Fruit fly (Drosophila melanogaster) whole organism, embryonic: ENCODE measurements around the gene CG14676.

Source experiments
- Ada2b ChIP-seq: fragments of 200-800 bp; sonication (Bioruptor generic); IDR thresholded peaks from 2 replicates; pipeline ENCODE4 v1.3.6; 2022; ENCODE audit warnings: missing biosample characterization, missing genetic modification characterization
- Atf3 ChIP-seq: fragments of 200-800 bp; sonication (Bioruptor generic); optimal IDR thresholded peaks from 3 replicates; lab custom pipeline; 2016; ENCODE audit warnings: missing biosample characterization, missing genetic modification characterization
- B-H1 ChIP-seq: fragments of 200-800 bp; sonication (Bioruptor generic); IDR thresholded peaks from 3 replicates; pipeline ENCODE4 v1.3.6; 2022; ENCODE audit warnings: missing biosample characterization, missing genetic modification characterization
- CG10267 ChIP-seq: fragments of 200-800 bp; sonication (Bioruptor generic); optimal IDR thresholded peaks from 2 replicates; lab custom pipeline; 2018; ENCODE audit warnings: missing biosample characterization, mild to moderate bottlenecking, missing genetic modification characterization, moderate library complexity
- CG10321 ChIP-seq: fragments of 200-800 bp; sonication (Bioruptor generic); IDR thresholded peaks from 2 replicates; pipeline ENCODE4 v1.3.6; 2022; ENCODE audit warnings: missing biosample characterization, missing genetic modification characterization
- CG10565 ChIP-seq: fragments of 200-800 bp; sonication (Bioruptor generic); optimal IDR thresholded peaks from 3 replicates; lab custom pipeline; 2016; ENCODE audit warnings: missing biosample characterization, mild to moderate bottlenecking, missing genetic modification characterization
- CG10959 ChIP-seq: fragments of 200-800 bp; sonication (Bioruptor generic); IDR thresholded peaks from 2 replicates; pipeline ENCODE4 v1.3.6; 2022; ENCODE audit warnings: missing biosample characterization, missing genetic modification characterization
- CG10979 ChIP-seq: fragments of 200-800 bp; sonication (Bioruptor generic); optimal IDR thresholded peaks from 2 replicates; lab custom pipeline; 2018; ENCODE audit warnings: missing biosample characterization, mild to moderate bottlenecking, missing genetic modification characterization, moderate library complexity
- CG12236 ChIP-seq: fragments of 200-800 bp; sonication (Bioruptor generic); optimal IDR thresholded peaks from 2 replicates; lab custom pipeline; 2016; ENCODE audit warnings: missing biosample characterization, missing genetic modification characterization
- CG13624 ChIP-seq: fragments of 200-800 bp; sonication (Bioruptor generic); optimal IDR thresholded peaks from 2 replicates; lab custom pipeline; 2016; ENCODE audit warnings: missing biosample characterization, missing genetic modification characterization
- CG13775 ChIP-seq: fragments of 200-800 bp; sonication (Bioruptor generic); optimal IDR thresholded peaks from 3 replicates; lab custom pipeline; 2017; ENCODE audit warnings: missing biosample characterization, mild to moderate bottlenecking, missing genetic modification characterization
- CG14860 ChIP-seq: fragments of 200-800 bp; sonication (Bioruptor generic); IDR thresholded peaks from 3 replicates; pipeline ENCODE4 v1.3.6; 2022; ENCODE audit warnings: missing biosample characterization, missing genetic modification characterization; ENCODE audit not compliant: partially characterized antibody
- CG3065 ChIP-seq: fragments of 200-800 bp; sonication (Bioruptor generic); optimal IDR thresholded peaks from 2 replicates; lab custom pipeline; 2016; ENCODE audit warnings: missing biosample characterization, missing genetic modification characterization
- CG3838 ChIP-seq: fragments of 200-800 bp; sonication (Bioruptor generic); optimal IDR thresholded peaks from 3 replicates; lab custom pipeline; 2016; ENCODE audit warnings: missing biosample characterization, missing genetic modification characterization
- CG4360 ChIP-seq: fragments of 200-800 bp; sonication (Bioruptor generic); IDR thresholded peaks from 2 replicates; pipeline ENCODE4 v1.3.6; 2022; ENCODE audit warnings: missing biosample characterization, missing genetic modification characterization
- CG5245 ChIP-seq: fragments of 200-800 bp; sonication (Bioruptor generic); optimal IDR thresholded peaks from 3 replicates; lab custom pipeline; 2016; ENCODE audit warnings: missing biosample characterization, missing genetic modification characterization
- CG6813 ChIP-seq: fragments of 200-800 bp; sonication (Bioruptor generic); optimal IDR thresholded peaks from 2 replicates; lab custom pipeline; 2017; ENCODE audit warnings: missing biosample characterization, missing genetic modification characterization, mild to moderate bottlenecking, moderate library complexity, missing genetic modification reagents
- CG7987 ChIP-seq: fragments of 200-800 bp; sonication (Bioruptor generic); optimal IDR thresholded peaks from 2 replicates; lab custom pipeline; 2018; ENCODE audit warnings: missing biosample characterization, mild to moderate bottlenecking, missing genetic modification characterization, moderate library complexity
- CG8281 ChIP-seq: fragments of 200-800 bp; sonication (Bioruptor generic); optimal IDR thresholded peaks from 2 replicates; lab custom pipeline; 2018; ENCODE audit warnings: missing biosample characterization, mild to moderate bottlenecking, missing genetic modification characterization, moderate library complexity
- CG9817 ChIP-seq: fragments of 200-800 bp; sonication (Bioruptor generic); optimal IDR thresholded peaks from 2 replicates; lab custom pipeline; 2018; ENCODE audit warnings: missing biosample characterization, mild to moderate bottlenecking, missing genetic modification characterization, moderate library complexity
- Dip2 ChIP-seq: fragments of 200-800 bp; sonication (Bioruptor generic); IDR thresholded peaks from 2 replicates; pipeline ENCODE4 v1.3.6; 2022; ENCODE audit warnings: missing biosample characterization, missing genetic modification characterization
- Dip3 ChIP-seq: fragments of 200-800 bp; sonication (Bioruptor generic); optimal IDR thresholded peaks from 3 replicates; lab custom pipeline; 2016; ENCODE audit warnings: missing biosample characterization, missing genetic modification characterization
- Dp ChIP-seq: fragments of 200-800 bp; sonication (Bioruptor generic); optimal IDR thresholded peaks from 2 replicates; lab custom pipeline; 2018; ENCODE audit warnings: missing biosample characterization, mild to moderate bottlenecking, missing genetic modification characterization, moderate library complexity
- H2.0 ChIP-seq: fragments of 200-800 bp; sonication (Bioruptor generic); IDR thresholded peaks from 2 replicates; pipeline ENCODE4 v1.3.6; 2022; ENCODE audit warnings: missing biosample characterization, missing genetic modification characterization
- Meics ChIP-seq: fragments of 200-800 bp; sonication (Bioruptor generic); optimal IDR thresholded peaks from 2 replicates; lab custom pipeline; 2017; ENCODE audit warnings: missing biosample characterization, mild to moderate bottlenecking, missing genetic modification characterization
- NK7.1 ChIP-seq: fragments of 200-800 bp; sonication (Bioruptor generic); optimal IDR thresholded peaks from 3 replicates; lab custom pipeline; 2016; ENCODE audit warnings: missing biosample characterization, missing genetic modification characterization
- Sry-β ChIP-seq: fragments of 200-800 bp; sonication (Bioruptor generic); optimal IDR thresholded peaks from 2 replicates; lab custom pipeline; 2018; ENCODE audit warnings: missing biosample characterization, mild to moderate bottlenecking, missing genetic modification characterization, moderate library complexity
- Trl ChIP-seq, 3 experiments: fragments of >200 bp in 2 of 3; fragments of 200-800 bp in 1 of 3; sonication (Bioruptor generic) in 1 of 3; optimal IDR thresholded peaks; 2 replicates in 1 of 3; 3 replicates in 2 of 3; lab custom pipeline; 2016 to 2017; ENCODE audit warnings: missing biosample characterization in 1 of 3, missing genetic modification characterization in 1 of 3
- Xbp1 ChIP-seq: fragments of 200-800 bp; sonication (Bioruptor generic); optimal IDR thresholded peaks from 3 replicates; lab custom pipeline; 2016; ENCODE audit warnings: missing biosample characterization, mild to moderate bottlenecking, missing genetic modification characterization
- ab ChIP-seq: fragments of 200-800 bp; sonication (Bioruptor generic); optimal IDR thresholded peaks from 2 replicates; lab custom pipeline; 2016; ENCODE audit warnings: missing biosample characterization, missing genetic modification characterization
- abd-A ChIP-seq: fragments of 200-800 bp; sonication (Bioruptor generic); optimal IDR thresholded peaks from 3 replicates; lab custom pipeline; 2019; ENCODE audit warnings: missing biosample characterization, mild to moderate bottlenecking, missing genetic modification characterization, moderate library complexity
- ara ChIP-seq: fragments of 200-800 bp; sonication (Bioruptor generic); IDR thresholded peaks from 2 replicates; pipeline ENCODE4 v1.3.6; 2022; ENCODE audit warnings: missing biosample characterization, missing genetic modification characterization
- cato ChIP-seq: fragments of 200-800 bp; sonication (Bioruptor generic); optimal IDR thresholded peaks from 2 replicates; lab custom pipeline; 2016; ENCODE audit warnings: missing biosample characterization, missing genetic modification characterization, borderline replicate concordance
- chn ChIP-seq: fragments of 200-800 bp; sonication (Bioruptor generic); optimal IDR thresholded peaks from 2 replicates; lab custom pipeline; 2016; ENCODE audit warnings: missing biosample characterization, missing genetic modification characterization
- disco-r ChIP-seq: fragments of 200-800 bp; sonication (Bioruptor generic); optimal IDR thresholded peaks from 2 replicates; lab custom pipeline; 2016; ENCODE audit warnings: missing biosample characterization, missing genetic modification characterization
- ewg ChIP-seq: fragments of 200-800 bp; sonication (Bioruptor generic); optimal IDR thresholded peaks from 3 replicates; lab custom pipeline; 2017; ENCODE audit warnings: mild to moderate bottlenecking, missing biosample characterization, missing genetic modification reagents, missing genetic modification characterization
- kah ChIP-seq: fragments of 200-800 bp; sonication (Bioruptor generic); optimal IDR thresholded peaks from 2 replicates; lab custom pipeline; 2018; ENCODE audit warnings: missing biosample characterization, mild to moderate bottlenecking, missing genetic modification characterization
- lilli ChIP-seq: fragments of 200-800 bp; sonication (Bioruptor generic); optimal IDR thresholded peaks from 3 replicates; lab custom pipeline; 2016; ENCODE audit warnings: missing biosample characterization, missing genetic modification characterization
- mam ChIP-seq: fragments of 200-800 bp; sonication (Bioruptor generic); optimal IDR thresholded peaks from 3 replicates; lab custom pipeline; 2016; ENCODE audit warnings: missing biosample characterization, missing genetic modification characterization
- onecut ChIP-seq: fragments of 200-800 bp; sonication (Bioruptor generic); IDR thresholded peaks from 2 replicates; pipeline ENCODE4 v1.3.6; 2022; ENCODE audit warnings: missing biosample characterization, missing genetic modification characterization
- org-1 ChIP-seq: fragments of 200-800 bp; sonication (Bioruptor generic); optimal IDR thresholded peaks from 2 replicates; lab custom pipeline; 2017; ENCODE audit warnings: missing biosample characterization, missing genetic modification characterization
- pan ChIP-seq, 4 experiments: fragments of >200 bp in 3 of 4; fragments of 200-800 bp in 1 of 4; sonication (Bioruptor generic) in 1 of 4; optimal IDR thresholded peaks in 3 of 4; IDR thresholded peaks in 1 of 4; 2 replicates each; pipeline versions ENCODE4 v1.3.6 to Lab custom; 2017 to 2022; ENCODE audit warnings: missing biosample characterization in 2 of 4, missing genetic modification characterization in 2 of 4, mixed read lengths in 1 of 4
- pho ChIP-seq: fragments of 200-800 bp; sonication (Bioruptor generic); optimal IDR thresholded peaks from 2 replicates; lab custom pipeline; 2016; ENCODE audit warnings: missing biosample characterization, missing genetic modification characterization
- pita ChIP-seq: fragments of 200-800 bp; sonication (Bioruptor generic); optimal IDR thresholded peaks from 2 replicates; lab custom pipeline; 2017; ENCODE audit warnings: missing biosample characterization, mild to moderate bottlenecking, missing genetic modification characterization
- rib ChIP-seq: fragments of 200-800 bp; sonication (Bioruptor generic); IDR thresholded peaks from 2 replicates; pipeline ENCODE4 v1.3.6; 2022; ENCODE audit warnings: missing biosample characterization, missing genetic modification characterization
- sd ChIP-seq: fragments of 200-800 bp; sonication (Bioruptor generic); optimal IDR thresholded peaks from 3 replicates; lab custom pipeline; 2018; ENCODE audit warnings: missing biosample characterization, mild to moderate bottlenecking, missing genetic modification characterization, moderate library complexity
- sima ChIP-seq: fragments of 200-800 bp; sonication (Bioruptor generic); optimal IDR thresholded peaks from 2 replicates; lab custom pipeline; 2016; ENCODE audit warnings: missing biosample characterization, missing genetic modification characterization
- slou ChIP-seq: fragments of 200-800 bp; sonication (Bioruptor generic); optimal IDR thresholded peaks from 3 replicates; lab custom pipeline; 2016; ENCODE audit warnings: missing biosample characterization, missing genetic modification characterization
- slp2 ChIP-seq: fragments of 200-800 bp; sonication (Bioruptor generic); optimal IDR thresholded peaks from 2 replicates; lab custom pipeline; 2016; ENCODE audit warnings: missing biosample characterization, missing genetic modification characterization
- tgo ChIP-seq: fragments of 200-800 bp; sonication (Bioruptor generic); IDR thresholded peaks from 3 replicates; pipeline ENCODE4 v1.3.6; 2022; ENCODE audit warnings: missing biosample characterization, missing genetic modification characterization
- unc-4 ChIP-seq: fragments of 200-800 bp; sonication (Bioruptor generic); IDR thresholded peaks from 2 replicates; pipeline ENCODE4 v1.3.6; 2022; ENCODE audit warnings: missing biosample characterization, missing genetic modification characterization; ENCODE audit not compliant: partially characterized antibody

Gene CG14676

dm6 chr3R:5856215-5856614 lies 9.2 kb downstream of the CG14676 start, which contains the start of the genes disp and ECSIT (continued):
- no peak for TF ChIP-seq Trl (optimal IDR thresholded peaks at IDR 0.05; lab: Kevin White, UChicago)
- peak; percentile 32 for TF ChIP-seq Trl (GFP tag; optimal IDR thresholded peaks at IDR 0.05; lab: Kevin White, UChicago)
- TF ChIP-seq lilli, result peak; percentile 23
- no peak for TF ChIP-seq B-H1 (GFP tag; lab: Robert Waterston, UW)
- no peak for TF ChIP-seq Meics (GFP tag; lab: Kevin White, UChicago)
- TF ChIP-seq sima (GFP tag; lab: Kevin White, UChicago), result no peak
- no peak for TF ChIP-seq Dip2 (GFP tag; lab: Robert Waterston, UW)
- TF ChIP-seq CG13624 (GFP tag; lab: Kevin White, UChicago), result peak; percentile 43
- no peak for TF ChIP-seq tgo (GFP tag; lab: Robert Waterston, UW)
- TF ChIP-seq CG9817 (tag; lab: Kevin White, UChicago), result peak; percentile 4
- no peak for TF ChIP-seq abd-A (tag; lab: Kevin White, UChicago)
- TF ChIP-seq CG14860 (GFP tag; lab: Robert Waterston, UW), result no peak
- peak; percentile 8 for TF ChIP-seq chn (GFP tag; lab: Kevin White, UChicago)
- no peak for TF ChIP-seq ewg (GFP tag; lab: Kevin White, UChicago)
- TF ChIP-seq CG7987 (GFP tag; lab: Kevin White, UChicago), result no peak
- TF ChIP-seq CG10979 (tag; lab: Kevin White, UChicago), result no peak
- TF ChIP-seq pan (optimal IDR thresholded peaks at IDR 0.05; lab: Kevin White, UChicago), result no peak
- TF ChIP-seq pan (GFP tag; optimal IDR thresholded peaks at IDR 0.05 in 1 of 2, IDR thresholded peaks at IDR 0.05 in 1 of 2), result no peak
- TF ChIP-seq CG10321, result no peak
- TF ChIP-seq cato (GFP tag; lab: Kevin White, UChicago), result no peak
- TF ChIP-seq kah, result no peak
- no peak for TF ChIP-seq CG10959 (GFP tag; lab: Robert Waterston, UW)
- TF ChIP-seq Atf3 (GFP tag; lab: Kevin White, UChicago), result no peak
- TF ChIP-seq org-1 (GFP tag; lab: Kevin White, UChicago), result no peak
- no peak for TF ChIP-seq CG3838 (GFP tag; lab: Kevin White, UChicago)
- TF ChIP-seq pita (GFP tag; lab: Kevin White, UChicago), result no peak
- no peak for TF ChIP-seq CG8281
- peak; percentile 95 for TF ChIP-seq CG10267 (tag; lab: Kevin White, UChicago)
- TF ChIP-seq pho (GFP tag; lab: Kevin White, UChicago), result no peak
- TF ChIP-seq Ada2b (GFP tag; lab: Robert Waterston, UW), result no peak
- peak; percentile 32 for TF ChIP-seq Dip3 (GFP tag; lab: Kevin White, UChicago)
- TF ChIP-seq CG3065 (GFP tag; lab: Kevin White, UChicago), result no peak
- peak; percentile 67 for TF ChIP-seq CG4360 (GFP tag; lab: Robert Waterston, UW)
- TF ChIP-seq CG13775, result peak; percentile 26
- TF ChIP-seq CG10565 (GFP tag; lab: Kevin White, UChicago), result no peak
- TF ChIP-seq sd (tag; lab: Kevin White, UChicago), result no peak
- TF ChIP-seq slp2, result peak; percentile 14
- peak; percentile 33 for TF ChIP-seq Xbp1 (GFP tag; lab: Kevin White, UChicago)
- no peak for TF ChIP-seq H2.0 (GFP tag; lab: Robert Waterston, UW)
- TF ChIP-seq CG5245, result no peak
- TF ChIP-seq Dp, result no peak
- TF ChIP-seq ab (GFP tag; lab: Kevin White, UChicago), result peak; percentile 3
- TF ChIP-seq mam (GFP tag; lab: Kevin White, UChicago), result peak; percentile 32
- no peak for TF ChIP-seq NK7.1 (GFP tag; lab: Kevin White, UChicago)
- no peak for TF ChIP-seq unc-4 (GFP tag; lab: Robert Waterston, UW)
- no peak for TF ChIP-seq CG6813
- TF ChIP-seq onecut (GFP tag; lab: Robert Waterston, UW), result no peak
- TF ChIP-seq rib, result no peak
- TF ChIP-seq CG12236 (GFP tag; lab: Kevin White, UChicago), result no peak
- no peak for TF ChIP-seq ara
- TF ChIP-seq Sry-β (GFP tag; lab: Kevin White, UChicago), result peak; percentile 98
- no peak for TF ChIP-seq slou
- TF ChIP-seq disco-r (GFP tag; lab: Kevin White, UChicago), result no peak
